Comparison of ENCODE assay signal across 1 fruit fly cellular context in the genomic region with DNA sequence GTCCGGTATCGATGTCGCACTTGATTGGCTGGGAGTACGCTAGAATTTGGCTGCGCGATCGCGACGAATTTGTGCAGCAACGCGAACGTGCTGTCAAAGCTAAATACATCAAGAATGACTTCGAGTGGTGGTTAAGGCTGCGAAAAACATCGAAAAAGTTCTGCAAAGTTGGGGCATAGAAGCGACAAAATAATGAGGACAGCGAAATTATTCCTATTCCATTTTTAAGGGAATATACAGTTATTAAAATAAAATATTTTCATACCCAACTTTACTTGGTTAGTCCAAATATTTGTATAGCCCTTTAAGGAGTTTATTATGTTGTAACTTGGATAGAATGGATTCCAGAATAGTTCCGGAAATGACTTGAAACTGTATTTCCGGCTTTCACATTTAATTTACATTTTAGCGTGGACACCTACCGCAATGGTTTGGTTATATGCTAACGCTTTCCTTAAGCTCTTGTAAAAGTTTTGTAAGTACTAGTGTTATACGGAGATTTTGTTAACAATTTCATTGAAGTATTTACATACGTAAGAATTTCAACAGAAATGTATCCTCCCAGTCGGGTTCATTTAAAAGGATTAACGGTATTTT.
TF ChIP-seq lines count a peak whose summit lies in the region.

No protein-coding gene starts in this region.

TF ChIP-seq in whole organism, embryonic, 481 proteins besides CTCF, POLR2A, EP300 and RAD21 (continued from another document and continues in another):
- TF ChIP-seq CG11247 (GFP tag; IDR thresholded peaks at IDR 0.05; lab: Robert Waterston, UW) (no peak), CG6254 (GFP tag; optimal IDR thresholded peaks at IDR 0.05; lab: Kevin White, UChicago) (peak; percentile 74), Myb (GFP tag; optimal IDR thresholded peaks at IDR 0.05; lab: Kevin White, UChicago) (peak; percentile 62), CG42726 (GFP tag; IDR thresholded peaks at IDR 0.05; lab: Robert Waterston, UW; ENCODE audit: partially characterized antibody) (no peak), row (GFP tag; IDR thresholded peaks at IDR 0.05; lab: Robert Waterston, UW) (0 out of 3 replicates have a peak, but pooled peaks have one; percentile 11), CG32767 (GFP tag; IDR thresholded peaks at IDR 0.05; lab: Robert Waterston, UW) (no peak), caup (GFP tag; optimal IDR thresholded peaks at IDR 0.05; lab: Kevin White, UChicago; ENCODE audit: severe bottlenecking) (peak; percentile 88), Usf (GFP tag; optimal IDR thresholded peaks at IDR 0.05; lab: Kevin White, UChicago) (peak; percentile 32), CG3847 (GFP tag; IDR thresholded peaks at IDR 0.05; lab: Robert Waterston, UW) (peak; percentile 62), CG1647 (GFP tag; optimal IDR thresholded peaks at IDR 0.05; lab: Kevin White, UChicago) (no peak), CG16863 (GFP tag; optimal IDR thresholded peaks at IDR 0.05; lab: Kevin White, UChicago) (peak; percentile 20), Adf1 (GFP tag; IDR thresholded peaks at IDR 0.05; lab: Robert Waterston, UW) (peak; percentile 16; the same call in 1 of the 2 replicates), Deaf1 (tag; optimal IDR thresholded peaks at IDR 0.05; lab: Kevin White, UChicago) (peak; percentile 36), Elba2 (GFP tag; optimal IDR thresholded peaks at IDR 0.05; lab: Kevin White, UChicago) (no peak), esg (GFP tag; conservative IDR thresholded peaks at IDR 0.05; lab: Robert Waterston, UW) (no peak; the same call in 1 of the 2 replicates), wek (GFP tag; optimal IDR thresholded peaks at IDR 0.05; lab: Kevin White, UChicago) (peak; percentile 84), CG10462 (GFP tag; optimal IDR thresholded peaks at IDR 0.05; lab: Kevin White, UChicago) (peak; percentile 44), Hsf (GFP tag; optimal IDR thresholded peaks at IDR 0.05; lab: Kevin White, UChicago) (peak; percentile 79), CG12219 (GFP tag; optimal IDR thresholded peaks at IDR 0.05; lab: Kevin White, UChicago) (peak; percentile 85), CG1529 (GFP tag; optimal IDR thresholded peaks at IDR 0.05; lab: Kevin White, UChicago) (peak; percentile 68), CG30403 (GFP tag; optimal IDR thresholded peaks at IDR 0.05; lab: Kevin White, UChicago) (peak; percentile 69), CG11093 (GFP tag; IDR thresholded peaks at IDR 0.05; lab: Robert Waterston, UW) (no peak), CG6689 (GFP tag; IDR thresholded peaks at IDR 0.05; lab: Robert Waterston, UW) (no peak), dysf (GFP tag; IDR thresholded peaks at IDR 0.05; lab: Robert Waterston, UW) (peak; percentile 61; the same call in 2 of the 3 replicates), otp (GFP tag; IDR thresholded peaks at IDR 0.05; lab: Robert Waterston, UW) (peak; percentile 71; the same call in 2 of the 3 replicates), CG6854 (GFP tag; optimal IDR thresholded peaks at IDR 0.05; lab: Kevin White, UChicago) (peak; percentile 91), bbx (GFP tag; IDR thresholded peaks at IDR 0.05; lab: Robert Waterston, UW; ENCODE audit: partially characterized antibody) (no peak), trem (tag; optimal IDR thresholded peaks at IDR 0.05; lab: Kevin White, UChicago) (peak; percentile 61), E2f1 (GFP tag; IDR thresholded peaks at IDR 0.05; lab: Robert Waterston, UW) (no peak; the same call in 1 of the 2 replicates), CG11085 (GFP tag; IDR thresholded peaks at IDR 0.05; lab: Robert Waterston, UW) (0 out of 2 replicates have a peak, but pooled peaks have one; percentile 11), unc-4 (GFP tag; IDR thresholded peaks at IDR 0.05; lab: Robert Waterston, UW; ENCODE audit: partially characterized antibody) (no peak), slp2 (GFP tag; optimal IDR thresholded peaks at IDR 0.05; lab: Kevin White, UChicago) (peak; percentile 77), CG7786 (GFP tag; optimal IDR thresholded peaks at IDR 0.05; lab: Kevin White, UChicago) (peak; percentile 36), Ets97D (GFP tag; optimal IDR thresholded peaks at IDR 0.05; lab: Kevin White, UChicago) (peak; percentile 95), dpn (GFP tag; optimal IDR thresholded peaks at IDR 0.05; lab: Kevin White, UChicago) (peak; percentile 53 to 56), CoRest (tag; optimal IDR thresholded peaks at IDR 0.05; lab: Kevin White, UChicago) (peak; percentile 78), Doc2 (GFP tag; IDR thresholded peaks at IDR 0.05; lab: Robert Waterston, UW) (no peak), Ada2b (GFP tag; IDR thresholded peaks at IDR 0.05; lab: Robert Waterston, UW) (no peak), CG9215 (GFP tag; IDR thresholded peaks at IDR 0.05; lab: Robert Waterston, UW) (no peak), HmgD (GFP tag; optimal IDR thresholded peaks at IDR 0.05; lab: Kevin White, UChicago) (peak; percentile 5), Sox102F (GFP tag; optimal IDR thresholded peaks at IDR 0.05; lab: Kevin White, UChicago) (peak; percentile 57), NC2β (GFP tag; optimal IDR thresholded peaks at IDR 0.05; lab: Kevin White, UChicago) (peak; percentile 77), tin (GFP tag; optimal IDR thresholded peaks at IDR 0.05; lab: Kevin White, UChicago) (peak; percentile 22), CG17385 (GFP tag; optimal IDR thresholded peaks at IDR 0.05; lab: Kevin White, UChicago) (peak; percentile 84), Antp (GFP tag; optimal IDR thresholded peaks at IDR 0.05; lab: Kevin White, UChicago) (peak; percentile 47), CG17359 (tag; optimal IDR thresholded peaks at IDR 0.05; lab: Kevin White, UChicago) (peak; percentile 85), mirr (GFP tag; optimal IDR thresholded peaks at IDR 0.05; lab: Kevin White, UChicago) (peak; percentile 86), CG8290 (GFP tag; optimal IDR thresholded peaks at IDR 0.05; lab: Kevin White, UChicago) (peak; percentile 59), CG8290 (tag; optimal IDR thresholded peaks at IDR 0.05; lab: Kevin White, UChicago) (peak; percentile 32 to 92), crc (GFP tag; optimal IDR thresholded peaks at IDR 0.05; lab: Kevin White, UChicago) (peak; percentile 66), CG18599 (GFP tag; optimal IDR thresholded peaks at IDR 0.05; lab: Kevin White, UChicago) (peak; percentile 90), CG32772 (GFP tag; IDR thresholded peaks at IDR 0.05; lab: Robert Waterston, UW) (no peak), ac (GFP tag; optimal IDR thresholded peaks at IDR 0.05; lab: Kevin White, UChicago) (no peak), Awh (GFP tag; IDR thresholded peaks at IDR 0.05; lab: Robert Waterston, UW) (peak; percentile 63), slou (GFP tag; optimal IDR thresholded peaks at IDR 0.05; lab: Kevin White, UChicago) (peak; percentile 68), her (GFP tag; optimal IDR thresholded peaks at IDR 0.05; lab: Kevin White, UChicago) (peak; percentile 82), CG13287 (GFP tag; IDR thresholded peaks at IDR 0.05; lab: Robert Waterston, UW; ENCODE audit: partially characterized antibody) (no peak; the same call in 1 of the 2 replicates), hth (optimal IDR thresholded peaks at IDR 0.05; lab: Kevin White, UChicago) (no peak), CG8089 (GFP tag; optimal IDR thresholded peaks at IDR 0.05; lab: Kevin White, UChicago) (peak; percentile 76), CG10654 (GFP tag; optimal IDR thresholded peaks at IDR 0.05; lab: Kevin White, UChicago) (peak; percentile 74), gem (tag; optimal IDR thresholded peaks at IDR 0.05; lab: Kevin White, UChicago) (peak; percentile 65), sna (GFP tag; IDR thresholded peaks at IDR 0.05; lab: Robert Waterston, UW; ENCODE audit: partially characterized antibody) (no peak), CG8359 (GFP tag; optimal IDR thresholded peaks at IDR 0.05; lab: Kevin White, UChicago; ENCODE audit: borderline replicate concordance) (peak; percentile 77), Atf-2 (GFP tag; optimal IDR thresholded peaks at IDR 0.05; lab: Kevin White, UChicago) (peak; percentile 38), grau (tag; optimal IDR thresholded peaks at IDR 0.05; lab: Kevin White, UChicago) (peak; percentile 70), Sry-β (GFP tag; optimal IDR thresholded peaks at IDR 0.05; lab: Kevin White, UChicago) (peak; percentile 49), Side (GFP tag; optimal IDR thresholded peaks at IDR 0.05; lab: Kevin White, UChicago) (peak; percentile 83), CG10543 (GFP tag; optimal IDR thresholded peaks at IDR 0.05; lab: Kevin White, UChicago) (peak; percentile 82), wdn (GFP tag; IDR thresholded peaks at IDR 0.05; lab: Robert Waterston, UW) (peak; percentile 32; the same call in 1 of the 2 replicates), HLHmδ (GFP tag; optimal IDR thresholded peaks at IDR 0.05; lab: Kevin White, UChicago) (peak; percentile 37), CG8281 (tag; optimal IDR thresholded peaks at IDR 0.05; lab: Kevin White, UChicago) (peak; percentile 72), NfI (GFP tag; optimal IDR thresholded peaks at IDR 0.05; lab: Kevin White, UChicago) (peak; percentile 96), hbn (GFP tag; IDR thresholded peaks at IDR 0.05; lab: Robert Waterston, UW; ENCODE audit: partially characterized antibody) (no peak), rib (GFP tag; IDR thresholded peaks at IDR 0.05; lab: Robert Waterston, UW) (no peak), Ets65A (GFP tag; lab: Kevin White, UChicago) (peak; percentile 91), lmd (GFP tag; IDR thresholded peaks at IDR 0.05; lab: Robert Waterston, UW) (peak; percentile 35; the same call in 1 of the 2 replicates), CG9876 (GFP tag; optimal IDR thresholded peaks at IDR 0.05; lab: Kevin White, UChicago) (peak; percentile 70), fd3F (GFP tag; optimal IDR thresholded peaks at IDR 0.05; lab: Kevin White, UChicago) (peak; percentile 69), Xbp1 (GFP tag; optimal IDR thresholded peaks at IDR 0.05; lab: Kevin White, UChicago) (peak; percentile 79), Abd-B (GFP tag; optimal IDR thresholded peaks at IDR 0.05; lab: Kevin White, UChicago) (peak; percentile 20), CG18764 (GFP tag; optimal IDR thresholded peaks at IDR 0.05; lab: Kevin White, UChicago) (peak; percentile 55), CG4617 (GFP tag; optimal IDR thresholded peaks at IDR 0.05; lab: Kevin White, UChicago; ENCODE audit: borderline replicate concordance) (peak; percentile 11), cato (GFP tag; optimal IDR thresholded peaks at IDR 0.05; lab: Kevin White, UChicago; ENCODE audit: borderline replicate concordance) (peak; percentile 61), CG33557 (GFP tag; optimal IDR thresholded peaks at IDR 0.05; lab: Kevin White, UChicago) (peak; percentile 69), br (optimal IDR thresholded peaks at IDR 0.05; lab: Kevin White, UChicago) (no peak), CG16779 (GFP tag; IDR thresholded peaks at IDR 0.05; lab: Robert Waterston, UW) (no peak), Sin3A (optimal IDR thresholded peaks at IDR 0.05; lab: Kevin White, UChicago) (no peak), CG13123 (GFP tag; optimal IDR thresholded peaks at IDR 0.05; lab: Kevin White, UChicago) (peak; percentile 52), CG12769 (tag; optimal IDR thresholded peaks at IDR 0.05; lab: Kevin White, UChicago) (peak; percentile 84), fd64A (GFP tag; optimal IDR thresholded peaks at IDR 0.05; lab: Kevin White, UChicago) (peak; percentile 88), Chrac-16 (GFP tag; optimal IDR thresholded peaks at IDR 0.05; lab: Kevin White, UChicago) (no peak), CG7928 (GFP tag; optimal IDR thresholded peaks at IDR 0.05; lab: Kevin White, UChicago) (peak; percentile 47), Camta (GFP tag; optimal IDR thresholded peaks at IDR 0.05; lab: Kevin White, UChicago) (peak; percentile 83), CG15479 (GFP tag; optimal IDR thresholded peaks at IDR 0.05; lab: Kevin White, UChicago) (no peak), CG6654 (GFP tag; optimal IDR thresholded peaks at IDR 0.05; lab: Kevin White, UChicago) (peak; percentile 82), eyg (GFP tag; optimal IDR thresholded peaks at IDR 0.05; lab: Kevin White, UChicago) (peak; percentile 52), pho (GFP tag; optimal IDR thresholded peaks at IDR 0.05; lab: Kevin White, UChicago) (peak; percentile 70), CG18011 (GFP tag; optimal IDR thresholded peaks at IDR 0.05; lab: Kevin White, UChicago) (peak; percentile 69), CG13624 (GFP tag; optimal IDR thresholded peaks at IDR 0.05; lab: Kevin White, UChicago) (peak; percentile 2), NC2α (GFP tag; optimal IDR thresholded peaks at IDR 0.05; lab: Kevin White, UChicago) (peak; percentile 44), gcm (GFP tag; optimal IDR thresholded peaks at IDR 0.05; lab: Kevin White, UChicago) (peak; percentile 86), dm (GFP tag; optimal IDR thresholded peaks at IDR 0.05; lab: Kevin White, UChicago) (peak; percentile 53), vfl (GFP tag; optimal IDR thresholded peaks at IDR 0.05; lab: Kevin White, UChicago) (peak; percentile 8), CG34376 (GFP tag; optimal IDR thresholded peaks at IDR 0.05; lab: Kevin White, UChicago) (peak; percentile 92), YL-1 (GFP tag; optimal IDR thresholded peaks at IDR 0.05; lab: Kevin White, UChicago) (peak; percentile 57), Ssrp (tag; optimal IDR thresholded peaks at IDR 0.05; lab: Kevin White, UChicago) (peak; percentile 64), chinmo (GFP tag; IDR thresholded peaks at IDR 0.05; lab: Robert Waterston, UW; ENCODE audit: partially characterized antibody) (no peak), Doc3 (GFP tag; IDR thresholded peaks at IDR 0.05; lab: Robert Waterston, UW; ENCODE audit: partially characterized antibody) (no peak), CG12659 (GFP tag; optimal IDR thresholded peaks at IDR 0.05; lab: Kevin White, UChicago) (peak; percentile 83), CG34224 (GFP tag; IDR thresholded peaks at IDR 0.05; lab: Robert Waterston, UW; ENCODE audit: partially characterized antibody) (no peak), CG4820 (GFP tag; optimal IDR thresholded peaks at IDR 0.05; lab: Kevin White, UChicago) (no peak), Gsc (GFP tag; IDR thresholded peaks at IDR 0.05; lab: Robert Waterston, UW) (no peak), slbo (GFP tag; IDR thresholded peaks at IDR 0.05; lab: Robert Waterston, UW) (no peak), Sox100B (GFP tag; optimal IDR thresholded peaks at IDR 0.05; lab: Kevin White, UChicago) (peak; percentile 76), Hand (GFP tag; optimal IDR thresholded peaks at IDR 0.05; lab: Kevin White, UChicago) (peak; percentile 69), CG4360 (GFP tag; IDR thresholded peaks at IDR 0.05; lab: Robert Waterston, UW) (no peak), dan (GFP tag; IDR thresholded peaks at IDR 0.05; lab: Robert Waterston, UW) (no peak), chn (GFP tag; optimal IDR thresholded peaks at IDR 0.05; lab: Kevin White, UChicago) (peak; percentile 41), CG30020 (tag; optimal IDR thresholded peaks at IDR 0.05; lab: Kevin White, UChicago) (no peak), ATbp (GFP tag; optimal IDR thresholded peaks at IDR 0.05; lab: Kevin White, UChicago) (peak; percentile 91), CG3065 (GFP tag; optimal IDR thresholded peaks at IDR 0.05; lab: Kevin White, UChicago) (peak; percentile 37)
